Worm (Caenorhabditis elegans): ENCODE results near the gene nphp-4.

DNA sequence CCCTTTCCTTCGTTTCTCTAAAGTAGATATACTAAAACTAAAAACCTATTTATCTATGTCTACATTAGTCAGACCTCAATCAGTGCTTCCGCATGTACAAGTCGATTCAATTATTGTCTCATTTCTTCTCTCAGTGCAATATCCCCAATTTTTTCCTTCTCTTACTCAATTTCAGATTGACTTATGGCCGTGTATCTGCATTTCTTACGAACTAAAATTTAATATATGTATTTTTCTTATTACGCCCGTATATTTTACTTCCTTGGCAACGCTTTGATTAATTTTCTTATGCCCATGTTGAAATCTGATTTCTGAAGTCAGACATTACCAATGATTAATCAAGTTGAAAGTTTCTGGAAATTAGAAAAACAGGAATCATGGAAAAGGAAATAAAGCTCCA, 11.4 kb upstream of the nphp-4 start:
- no peak for TF ChIP-seq ztf-11 (tag; optimal IDR thresholded peaks at IDR 0.05)
- TF ChIP-seq sptf-1 (tag; optimal IDR thresholded peaks at IDR 0.05) = no peak
